Fruit fly (Drosophila melanogaster) whole organism, embryonic: ENCODE results near the gene fok.

Experiments used
- Abd-B ChIP-seq: fragments of 200-800 bp; sonication (Bioruptor generic); optimal IDR thresholded peaks from 2 replicates; lab custom pipeline; 2018; ENCODE audit warnings: missing biosample characterization, mild to moderate bottlenecking, missing genetic modification characterization, moderate library complexity
- B-H1 ChIP-seq: fragments of 200-800 bp; sonication (Bioruptor generic); IDR thresholded peaks from 3 replicates; pipeline ENCODE4 v1.3.6; 2022; ENCODE audit warnings: missing biosample characterization, missing genetic modification characterization
- BEAF-32 ChIP-seq: fragments of 200-800 bp; sonication (Bioruptor generic); optimal IDR thresholded peaks from 3 replicates; lab custom pipeline; 2017; ENCODE audit warnings: missing biosample characterization, missing genetic modification characterization, mild to moderate bottlenecking, moderate library complexity, missing genetic modification reagents
- C15 ChIP-seq: fragments of 200-800 bp; sonication (Bioruptor generic); IDR thresholded peaks from 3 replicates; pipeline ENCODE4 v1.3.6; 2022; ENCODE audit warnings: missing biosample characterization, missing genetic modification characterization
- CG10147 ChIP-seq: fragments of 200-800 bp; sonication (Bioruptor generic); optimal IDR thresholded peaks from 2 replicates; lab custom pipeline; 2019; ENCODE audit warnings: missing biosample characterization, mild to moderate bottlenecking, missing genetic modification characterization, moderate library complexity
- CG13123 ChIP-seq: fragments of 200-800 bp; sonication (Bioruptor generic); optimal IDR thresholded peaks from 2 replicates; lab custom pipeline; 2016; ENCODE audit warnings: missing biosample characterization, missing genetic modification characterization
- CG15696 ChIP-seq: fragments of 200-800 bp; sonication (Bioruptor generic); optimal IDR thresholded peaks from 2 replicates; lab custom pipeline; 2019; ENCODE audit warnings: missing biosample characterization, mild to moderate bottlenecking, missing genetic modification characterization, moderate library complexity
- CG1647 ChIP-seq: fragments of 200-800 bp; sonication (Bioruptor generic); optimal IDR thresholded peaks from 3 replicates; lab custom pipeline; 2016; ENCODE audit warnings: missing biosample characterization, missing genetic modification characterization
- CG16813 ChIP-seq: fragments of 200-800 bp; sonication (Bioruptor generic); IDR thresholded peaks from 3 replicates; pipeline ENCODE4 v1.3.6; 2022; ENCODE audit warnings: missing biosample characterization, missing genetic modification characterization; ENCODE audit not compliant: partially characterized antibody
- CG17361 ChIP-seq: fragments of 200-800 bp; sonication (Bioruptor generic); IDR thresholded peaks from 3 replicates; pipeline ENCODE4 v1.3.6; 2022; ENCODE audit warnings: missing biosample characterization, missing genetic modification characterization
- CG2129 ChIP-seq: fragments of 200-800 bp; sonication (Bioruptor generic); IDR thresholded peaks from 2 replicates; pipeline ENCODE4 v1.3.6; 2022; ENCODE audit warnings: missing biosample characterization, missing genetic modification characterization; ENCODE audit not compliant: partially characterized antibody
- CG2678 ChIP-seq: fragments of 200-800 bp; sonication (Bioruptor generic); optimal IDR thresholded peaks from 3 replicates; lab custom pipeline; 2019; ENCODE audit warnings: missing biosample characterization, mild to moderate bottlenecking, missing genetic modification characterization, moderate library complexity
- CG2875 ChIP-seq: fragments of 200-800 bp; sonication (Bioruptor generic); optimal IDR thresholded peaks from 2 replicates; lab custom pipeline; 2017; ENCODE audit warnings: missing biosample characterization, mild to moderate bottlenecking, missing genetic modification characterization, missing genetic modification reagents
- CG3281 ChIP-seq: fragments of 200-800 bp; sonication (Bioruptor generic); optimal IDR thresholded peaks from 3 replicates; lab custom pipeline; 2017; ENCODE audit warnings: missing biosample characterization, mild to moderate bottlenecking, missing genetic modification characterization
- CG4707 ChIP-seq: fragments of 200-800 bp; sonication (Bioruptor generic); optimal IDR thresholded peaks from 2 replicates; lab custom pipeline; 2018; ENCODE audit warnings: missing biosample characterization, mild to moderate bottlenecking, missing genetic modification characterization, moderate library complexity
- CG5953 ChIP-seq: fragments of 200-800 bp; sonication (Bioruptor generic); IDR thresholded peaks from 2 replicates; pipeline ENCODE4 v1.3.6; 2022; ENCODE audit warnings: missing biosample characterization, missing genetic modification characterization
- CG6765 ChIP-seq: fragments of 200-800 bp; sonication (Bioruptor generic); optimal IDR thresholded peaks from 3 replicates; lab custom pipeline; 2017; ENCODE audit warnings: missing biosample characterization, mild to moderate bottlenecking, missing genetic modification characterization
- CG9215 ChIP-seq: fragments of 200-800 bp; sonication (Bioruptor generic); IDR thresholded peaks from 2 replicates; pipeline ENCODE4 v1.3.6; 2022; ENCODE audit warnings: missing biosample characterization, missing genetic modification characterization
- CG9797 ChIP-seq: fragments of 200-800 bp; sonication (Bioruptor generic); optimal IDR thresholded peaks from 3 replicates; lab custom pipeline; 2018; ENCODE audit warnings: missing biosample characterization, mild to moderate bottlenecking, missing genetic modification characterization
- CG9876 ChIP-seq: fragments of 200-800 bp; sonication (Bioruptor generic); optimal IDR thresholded peaks from 2 replicates; lab custom pipeline; 2016; ENCODE audit warnings: missing biosample characterization, missing genetic modification characterization
- Ets65A ChIP-seq: fragments of 200-800 bp; sonication (Bioruptor generic); peaks from one replicate; lab custom pipeline; 2016; ENCODE audit warnings: missing biosample characterization, missing genetic modification characterization
- Kr ChIP-seq: fragments of 200-800 bp; sonication (Bioruptor generic); optimal IDR thresholded peaks from 2 replicates; lab custom pipeline; 2017; ENCODE audit warnings: missing biosample characterization, mild to moderate bottlenecking, missing genetic modification characterization
- Meics ChIP-seq: fragments of 200-800 bp; sonication (Bioruptor generic); optimal IDR thresholded peaks from 2 replicates; lab custom pipeline; 2017; ENCODE audit warnings: missing biosample characterization, mild to moderate bottlenecking, missing genetic modification characterization
- NFAT ChIP-seq: fragments of 200-800 bp; sonication (Bioruptor generic); IDR thresholded peaks from 2 replicates; pipeline ENCODE4 v1.3.6; 2022; ENCODE audit warnings: missing biosample characterization, missing genetic modification characterization
- Oaz ChIP-seq: fragments of 200-800 bp; sonication (Bioruptor generic); IDR thresholded peaks from 2 replicates; pipeline ENCODE4 v1.3.6; 2022; ENCODE audit warnings: missing biosample characterization, missing genetic modification characterization
- Rfx ChIP-seq: fragments of 200-800 bp; sonication (Bioruptor generic); IDR thresholded peaks from 2 replicates; pipeline ENCODE4 v1.3.6; 2022; ENCODE audit warnings: missing biosample characterization, missing genetic modification characterization
- al ChIP-seq: fragments of 200-800 bp; sonication (Bioruptor generic); IDR thresholded peaks from 2 replicates; pipeline ENCODE4 v1.3.6; 2022; ENCODE audit warnings: missing biosample characterization, missing genetic modification characterization
- ap ChIP-seq: fragments of 200-800 bp; sonication (Bioruptor generic); IDR thresholded peaks from 2 replicates; pipeline ENCODE4 v1.3.6; 2022; ENCODE audit warnings: missing biosample characterization, missing genetic modification characterization
- cato ChIP-seq: fragments of 200-800 bp; sonication (Bioruptor generic); optimal IDR thresholded peaks from 2 replicates; lab custom pipeline; 2016; ENCODE audit warnings: missing biosample characterization, missing genetic modification characterization, borderline replicate concordance
- cg ChIP-seq: fragments of 200-800 bp; sonication (Bioruptor generic); optimal IDR thresholded peaks from 3 replicates; lab custom pipeline; 2019; ENCODE audit warnings: missing biosample characterization, mild to moderate bottlenecking, missing genetic modification characterization, moderate library complexity
- chif ChIP-seq, 2 experiments: fragments of 200-800 bp; sonication (Bioruptor generic); optimal IDR thresholded peaks; 3 replicates each; lab custom pipeline; 2016; ENCODE audit warnings: missing biosample characterization in 2 of 2, missing genetic modification characterization in 2 of 2
- chn ChIP-seq: fragments of 200-800 bp; sonication (Bioruptor generic); optimal IDR thresholded peaks from 2 replicates; lab custom pipeline; 2016; ENCODE audit warnings: missing biosample characterization, missing genetic modification characterization
- dimm ChIP-seq: fragments of 200-800 bp; sonication (Bioruptor generic); IDR thresholded peaks from 2 replicates; pipeline ENCODE4 v1.3.6; 2022; ENCODE audit warnings: missing biosample characterization, missing genetic modification characterization
- ewg ChIP-seq: fragments of 200-800 bp; sonication (Bioruptor generic); optimal IDR thresholded peaks from 3 replicates; lab custom pipeline; 2017; ENCODE audit warnings: mild to moderate bottlenecking, missing biosample characterization, missing genetic modification reagents, missing genetic modification characterization
- gsb ChIP-seq: fragments of 200-800 bp; sonication (Bioruptor generic); IDR thresholded peaks from 2 replicates; pipeline ENCODE4 v1.3.6; 2022; ENCODE audit warnings: missing biosample characterization, missing genetic modification characterization
- her ChIP-seq: fragments of 200-800 bp; sonication (Bioruptor generic); optimal IDR thresholded peaks from 2 replicates; lab custom pipeline; 2016; ENCODE audit warnings: missing biosample characterization, missing genetic modification characterization
- ind ChIP-seq: fragments of 200-800 bp; sonication (Bioruptor generic); optimal IDR thresholded peaks from 3 replicates; lab custom pipeline; 2016; ENCODE audit warnings: missing biosample characterization, missing genetic modification characterization
- jing ChIP-seq: fragments of 200-800 bp; sonication (Bioruptor generic); optimal IDR thresholded peaks from 2 replicates; lab custom pipeline; 2018; ENCODE audit warnings: missing biosample characterization, mild to moderate bottlenecking, missing genetic modification characterization
- lbe ChIP-seq: fragments of 200-800 bp; sonication (Bioruptor generic); optimal IDR thresholded peaks from 2 replicates; lab custom pipeline; 2016; ENCODE audit warnings: missing biosample characterization, mild to moderate bottlenecking, missing genetic modification characterization
- lmd ChIP-seq: fragments of 200-800 bp; sonication (Bioruptor generic); IDR thresholded peaks from 2 replicates; pipeline ENCODE4 v1.3.6; 2022; ENCODE audit warnings: missing biosample characterization, missing genetic modification characterization
- lola ChIP-seq, 3 experiments: fragments of >200 bp in 2 of 3; fragments of 200-800 bp in 1 of 3; sonication (Bioruptor generic) in 1 of 3; optimal IDR thresholded peaks; 2 replicates each; lab custom pipeline; 2017 to 2019; ENCODE audit warnings: missing biosample characterization in 3 of 3, missing genetic modification characterization in 3 of 3, mild to moderate bottlenecking in 1 of 3, moderate library complexity in 1 of 3
- nerfin-1 ChIP-seq: fragments of 200-800 bp; sonication (Bioruptor generic); optimal IDR thresholded peaks from 3 replicates; lab custom pipeline; 2019; ENCODE audit warnings: missing biosample characterization, mild to moderate bottlenecking, missing genetic modification characterization, moderate library complexity
- odd ChIP-seq: fragments of 200-800 bp; sonication (Bioruptor generic); optimal IDR thresholded peaks from 2 replicates; lab custom pipeline; 2017; ENCODE audit warnings: missing biosample characterization, mild to moderate bottlenecking, missing genetic modification characterization
- rib ChIP-seq: fragments of 200-800 bp; sonication (Bioruptor generic); IDR thresholded peaks from 2 replicates; pipeline ENCODE4 v1.3.6; 2022; ENCODE audit warnings: missing biosample characterization, missing genetic modification characterization
- shn ChIP-seq: fragments of 200-800 bp; sonication (Bioruptor generic); optimal IDR thresholded peaks from 3 replicates; lab custom pipeline; 2016; ENCODE audit warnings: missing biosample characterization, missing genetic modification characterization
- tio ChIP-seq: fragments of 200-800 bp; sonication (Bioruptor generic); optimal IDR thresholded peaks from 2 replicates; lab custom pipeline; 2017; ENCODE audit warnings: missing biosample characterization, missing genetic modification characterization, inconsistent platforms
- toy ChIP-seq: fragments of 200-800 bp; sonication (Bioruptor generic); IDR thresholded peaks from 2 replicates; pipeline ENCODE4 v1.3.6; 2022; ENCODE audit warnings: missing biosample characterization, missing genetic modification characterization
- tx ChIP-seq: fragments of 200-800 bp; sonication (Bioruptor generic); optimal IDR thresholded peaks from 2 replicates; lab custom pipeline; 2016; ENCODE audit warnings: missing biosample characterization, missing genetic modification characterization
- usp ChIP-seq: fragments of >200 bp; optimal IDR thresholded peaks from 2 replicates; lab custom pipeline; 2017; ENCODE audit warnings: missing biosample characterization, missing genetic modification characterization
- vvl ChIP-seq: fragments of 200-800 bp; sonication (Bioruptor generic); IDR thresholded peaks from 2 replicates; pipeline ENCODE4 v1.3.6; 2022; ENCODE audit warnings: missing biosample characterization, missing genetic modification characterization
- zen ChIP-seq: fragments of 200-800 bp; sonication (Bioruptor generic); optimal IDR thresholded peaks from 3 replicates; lab custom pipeline; 2018; ENCODE audit warnings: missing biosample characterization, mild to moderate bottlenecking, missing genetic modification characterization, moderate library complexity

fok gene

dm6 chr2L:20097105-20097631 is 12.3 kb upstream of the fok start, which contains the start of the genes mRpS18B and Kua (continued):
- peak; percentile 65 for TF ChIP-seq CG15696 (tag; lab: Kevin White, UChicago)
- TF ChIP-seq lbe (GFP tag; lab: Kevin White, UChicago) = no peak
- peak; percentile 28; the same call in 1 of the 3 replicates for TF ChIP-seq B-H1 (GFP tag; lab: Robert Waterston, UW)
- peak; percentile 77 for TF ChIP-seq CG17361 (GFP tag; lab: Robert Waterston, UW)
- peak; percentile 58 for TF ChIP-seq lmd (GFP tag; lab: Robert Waterston, UW)
- TF ChIP-seq chif (GFP tag; optimal IDR thresholded peaks at IDR 0.05; lab: Kevin White, UChicago) = no peak
- TF ChIP-seq CG13123 (GFP tag; lab: Kevin White, UChicago) = no peak
- peak; percentile 40 for TF ChIP-seq CG2129
- TF ChIP-seq CG6765 (GFP tag; lab: Kevin White, UChicago) = no peak
- no peak for TF ChIP-seq C15 (GFP tag; lab: Robert Waterston, UW)
- no peak for TF ChIP-seq chn (GFP tag; lab: Kevin White, UChicago)
- no peak for TF ChIP-seq usp (GFP tag; lab: Kevin White, UChicago)
- TF ChIP-seq CG9876 (GFP tag; lab: Kevin White, UChicago) = no peak
- peak; percentile 53 for TF ChIP-seq Ets65A
- peak; percentile 52 for TF ChIP-seq NFAT (GFP tag; lab: Robert Waterston, UW)
- TF ChIP-seq tio = no peak
- 0 out of 2 replicates have a peak, but pooled peaks have one; percentile 29 for TF ChIP-seq ap (GFP tag; lab: Robert Waterston, UW)
- peak; percentile 53 for TF ChIP-seq CG10147 (GFP tag; lab: Kevin White, UChicago)
- peak; percentile 42; the same call in 1 of the 2 replicates for TF ChIP-seq al (GFP tag; lab: Robert Waterston, UW)
- no peak for TF ChIP-seq cato (GFP tag; lab: Kevin White, UChicago)
- TF ChIP-seq CG4707 (GFP tag; lab: Kevin White, UChicago) = no peak
- no peak for TF ChIP-seq CG9797
- peak; percentile 53 for TF ChIP-seq ind (GFP tag; lab: Kevin White, UChicago)
- no peak for TF ChIP-seq Kr (GFP tag; lab: Kevin White, UChicago)
- no peak for TF ChIP-seq Oaz (GFP tag; lab: Robert Waterston, UW)
- TF ChIP-seq dimm = no peak
- TF ChIP-seq lola (GFP tag; optimal IDR thresholded peaks at IDR 0.05; lab: Kevin White, UChicago) = peak in 1 of 3 experiments; percentile 52
- TF ChIP-seq CG16813 (GFP tag; lab: Robert Waterston, UW) = peak; percentile 65
- TF ChIP-seq Rfx = peak; percentile 85
- no peak for TF ChIP-seq CG5953 (GFP tag; lab: Robert Waterston, UW)
- no peak for TF ChIP-seq zen (tag; lab: Kevin White, UChicago)
- TF ChIP-seq gsb (GFP tag; lab: Robert Waterston, UW) = no peak
- TF ChIP-seq CG1647 = no peak
- peak; percentile 32 for TF ChIP-seq Abd-B
- TF ChIP-seq ewg (GFP tag; lab: Kevin White, UChicago) = no peak
- TF ChIP-seq CG2678 = peak; percentile 65
- peak; percentile 65 for TF ChIP-seq vvl (GFP tag; lab: Robert Waterston, UW)
- peak; percentile 26 for TF ChIP-seq nerfin-1 (tag; lab: Kevin White, UChicago)
- no peak for TF ChIP-seq cg (GFP tag; lab: Kevin White, UChicago)
- TF ChIP-seq shn (GFP tag; lab: Kevin White, UChicago) = no peak
- TF ChIP-seq her (GFP tag; lab: Kevin White, UChicago) = no peak
- peak; percentile 50 for TF ChIP-seq CG3281 (GFP tag; lab: Kevin White, UChicago)
- TF ChIP-seq CG9215 (GFP tag; lab: Robert Waterston, UW) = peak; percentile 44
- TF ChIP-seq toy (GFP tag; lab: Robert Waterston, UW) = no peak
- TF ChIP-seq jing (GFP tag; lab: Kevin White, UChicago) = no peak
- no peak for TF ChIP-seq odd (GFP tag; lab: Kevin White, UChicago)
- no peak for TF ChIP-seq CG2875 (GFP tag; lab: Kevin White, UChicago)
- TF ChIP-seq rib (GFP tag; lab: Robert Waterston, UW) = peak; percentile 17; the same call in 1 of the 2 replicates
- peak; percentile 71 for TF ChIP-seq BEAF-32 (GFP tag; lab: Kevin White, UChicago)
- TF ChIP-seq tx (GFP tag; lab: Kevin White, UChicago) = no peak
- TF ChIP-seq Meics = peak; percentile 54
